Worm (Caenorhabditis elegans) whole organism, late embryonic: Measurements from ENCODE around the gene dmd-8.

Source experiments
- C38D4.7 ChIP-seq: fragments of 200-800 bp; sonication (Bioruptor generic); optimal IDR thresholded peaks from 2 replicates; lab custom pipeline; 2018; ENCODE audit warnings: mild to moderate bottlenecking, missing genetic modification characterization, moderate library complexity, missing compliant biosample characterization
- F13H6.1 ChIP-seq: sonication (generic microtip); optimal IDR thresholded peaks from 2 replicates; lab custom pipeline; 2016; ENCODE audit warnings: missing genetic modification characterization, missing compliant biosample characterization
- K02D7.2 ChIP-seq: sonication (generic microtip); optimal IDR thresholded peaks from 2 replicates; lab custom pipeline; 2017; ENCODE audit warnings: mild to moderate bottlenecking, missing genetic modification characterization, missing compliant biosample characterization
- K09A11.1 ChIP-seq: sonication (generic microtip); optimal IDR thresholded peaks from 2 replicates; lab custom pipeline; 2017; ENCODE audit warnings: antibody characterized with exemption, mild to moderate bottlenecking, missing genetic modification characterization, missing compliant biosample characterization; ENCODE audit not compliant: insufficient read depth
- Y22D7AL.16 ChIP-seq: sonication (generic microtip); optimal IDR thresholded peaks from 2 replicates; lab custom pipeline; 2016; ENCODE audit warnings: missing genetic modification characterization, missing compliant biosample characterization
- ahr-1 ChIP-seq: sonication (generic microtip); optimal IDR thresholded peaks from 2 replicates; lab custom pipeline; 2016; ENCODE audit warnings: missing genetic modification characterization, missing compliant biosample characterization
- ama-1 ChIP-seq: fragments of 150-350 bp; optimal IDR thresholded peaks from 2 replicates; lab custom pipeline; 2014
- ceh-14 ChIP-seq: sonication (generic microtip); optimal IDR thresholded peaks from 2 replicates; lab custom pipeline; 2016; ENCODE audit warnings: missing genotype, missing genetic modification characterization, missing compliant biosample characterization
- ceh-19 ChIP-seq: fragments of 200-800 bp; sonication (Bioruptor generic); optimal IDR thresholded peaks from 2 replicates; lab custom pipeline; 2018; ENCODE audit warnings: mild to moderate bottlenecking, missing genetic modification characterization, missing compliant biosample characterization
- ceh-22 ChIP-seq: sonication (generic microtip); optimal IDR thresholded peaks from 2 replicates; lab custom pipeline; 2017; ENCODE audit warnings: missing biosample characterization, missing genetic modification characterization
- ceh-24 ChIP-seq: sonication (generic microtip); optimal IDR thresholded peaks from 2 replicates; lab custom pipeline; 2016; ENCODE audit warnings: mild to moderate bottlenecking, missing genetic modification characterization, missing compliant biosample characterization
- ceh-30 ChIP-seq: fragments of 150-350 bp; optimal IDR thresholded peaks from 2 replicates; lab custom pipeline; 2014; ENCODE audit warnings: missing biosample characterization, missing genetic modification characterization
- ceh-34 ChIP-seq: sonication (generic microtip); optimal IDR thresholded peaks from 2 replicates; lab custom pipeline; 2016; ENCODE audit warnings: mild to moderate bottlenecking, missing genetic modification characterization, missing compliant biosample characterization
- ceh-45 ChIP-seq: fragments of 200-800 bp; sonication (Bioruptor generic); IDR thresholded peaks from 2 replicates; pipeline ENCODE4 v1.3.6; 2022; ENCODE audit warnings: missing genetic modification reagents, missing genetic modification characterization, missing compliant biosample characterization
- ceh-6 ChIP-seq: fragments of 200-800 bp; sonication (Bioruptor generic); optimal IDR thresholded peaks from 2 replicates; lab custom pipeline; 2018; ENCODE audit warnings: mild to moderate bottlenecking, missing genetic modification characterization, missing compliant biosample characterization
- che-1 ChIP-seq: sonication (generic microtip); optimal IDR thresholded peaks from 2 replicates; lab custom pipeline; 2016; ENCODE audit warnings: mild to moderate bottlenecking, missing genetic modification characterization, missing compliant biosample characterization
- elt-2 ChIP-seq: sonication (generic microtip); optimal IDR thresholded peaks from 2 replicates; lab custom pipeline; 2016; ENCODE audit warnings: missing genetic modification reagents, missing genetic modification characterization, missing compliant biosample characterization
- elt-4 ChIP-seq: sonication (generic microtip); optimal IDR thresholded peaks from 2 replicates; lab custom pipeline; 2016; ENCODE audit warnings: missing genetic modification characterization, missing compliant biosample characterization
- ets-4 ChIP-seq: sonication (generic microtip); optimal IDR thresholded peaks from 2 replicates; lab custom pipeline; 2016; ENCODE audit warnings: missing genetic modification characterization, missing compliant biosample characterization
- eyg-1 ChIP-seq: sonication (generic microtip); optimal IDR thresholded peaks from 2 replicates; lab custom pipeline; 2016; ENCODE audit warnings: missing genotype, missing genetic modification characterization, missing compliant biosample characterization
- fkh-10 ChIP-seq: fragments of 150-350 bp; optimal IDR thresholded peaks from 2 replicates; lab custom pipeline; 2014; ENCODE audit warnings: missing biosample characterization, missing genetic modification reagents, missing genetic modification characterization
- fkh-6 ChIP-seq: sonication (generic microtip); optimal IDR thresholded peaks from 2 replicates; lab custom pipeline; 2016; ENCODE audit warnings: missing genetic modification characterization, missing compliant biosample characterization
- gmeb-2 ChIP-seq: sonication (generic microtip); optimal IDR thresholded peaks from 2 replicates; lab custom pipeline; 2016; ENCODE audit warnings: missing genetic modification characterization, inconsistent platforms, missing compliant biosample characterization
- hlh-15 ChIP-seq: sonication (generic microtip); optimal IDR thresholded peaks from 2 replicates; lab custom pipeline; 2016; ENCODE audit warnings: missing genetic modification characterization, missing compliant biosample characterization
- hlh-30 ChIP-seq: sonication (generic microtip); optimal IDR thresholded peaks from 2 replicates; lab custom pipeline; 2017; ENCODE audit warnings: antibody characterized with exemption, missing genetic modification characterization, missing compliant biosample characterization; ENCODE audit not compliant: insufficient read depth
- hlh-8 ChIP-seq: sonication (generic microtip); optimal IDR thresholded peaks from 2 replicates; lab custom pipeline; 2016; ENCODE audit warnings: missing genotype, missing genetic modification characterization, missing compliant biosample characterization
- lim-6 ChIP-seq: sonication (generic microtip); optimal IDR thresholded peaks from 2 replicates; lab custom pipeline; 2016; ENCODE audit warnings: missing genetic modification characterization, missing compliant biosample characterization
- lin-11 ChIP-seq: fragments of 200-800 bp; sonication (Bioruptor generic); optimal IDR thresholded peaks from 2 replicates; lab custom pipeline; 2018; ENCODE audit warnings: mild to moderate bottlenecking, missing genetic modification characterization, missing compliant biosample characterization
- madf-2 ChIP-seq: sonication (generic microtip); optimal IDR thresholded peaks from 2 replicates; lab custom pipeline; 2017; ENCODE audit warnings: missing genetic modification characterization, missing compliant biosample characterization
- mec-3 ChIP-seq: sonication (generic microtip); optimal IDR thresholded peaks from 2 replicates; lab custom pipeline; 2016; ENCODE audit warnings: borderline replicate concordance, missing genetic modification characterization, missing compliant biosample characterization
- nfya-1 ChIP-seq: sonication (generic microtip); optimal IDR thresholded peaks from 2 replicates; lab custom pipeline; 2017; ENCODE audit warnings: missing genetic modification characterization, mild to moderate bottlenecking, missing compliant biosample characterization, antibody characterized with exemption, moderate library complexity
- npax-4 ChIP-seq: sonication (generic microtip); optimal IDR thresholded peaks from 2 replicates; lab custom pipeline; 2016; ENCODE audit warnings: missing genetic modification characterization, missing compliant biosample characterization
- odd-2 ChIP-seq: sonication (generic microtip); optimal IDR thresholded peaks from 2 replicates; lab custom pipeline; 2017; ENCODE audit warnings: antibody characterized with exemption, mild to moderate bottlenecking, missing genetic modification characterization, missing compliant biosample characterization
- pha-2 ChIP-seq: sonication (generic microtip); optimal IDR thresholded peaks from 2 replicates; lab custom pipeline; 2017; ENCODE audit warnings: mild to moderate bottlenecking, missing genetic modification characterization, missing compliant biosample characterization
- pqm-1 ChIP-seq: sonication (generic microtip); optimal IDR thresholded peaks from 2 replicates; lab custom pipeline; 2016; ENCODE audit warnings: missing genetic modification characterization, missing compliant biosample characterization
- pros-1 ChIP-seq: fragments of 150-350 bp; optimal IDR thresholded peaks from 2 replicates; lab custom pipeline; 2014; ENCODE audit warnings: missing biosample characterization, missing genetic modification reagents, missing genetic modification characterization
- ref-2 ChIP-seq: sonication (generic microtip); optimal IDR thresholded peaks from 2 replicates; lab custom pipeline; 2016; ENCODE audit warnings: missing genetic modification characterization, missing compliant biosample characterization
- rnt-1 ChIP-seq: sonication (generic microtip); optimal IDR thresholded peaks from 2 replicates; lab custom pipeline; 2016; ENCODE audit warnings: missing genetic modification characterization, missing compliant biosample characterization
- syd-9 ChIP-seq: sonication (generic microtip); optimal IDR thresholded peaks from 2 replicates; lab custom pipeline; 2016; ENCODE audit warnings: mild to moderate bottlenecking, missing genetic modification characterization, moderate library complexity, missing compliant biosample characterization
- tbx-2 ChIP-seq: sonication (generic microtip); optimal IDR thresholded peaks from 2 replicates; lab custom pipeline; 2016; ENCODE audit warnings: missing genetic modification characterization, missing compliant biosample characterization
- ttx-3 ChIP-seq: sonication (generic microtip); optimal IDR thresholded peaks from 2 replicates; lab custom pipeline; 2016; ENCODE audit warnings: missing genetic modification reagents, missing genetic modification characterization, missing compliant biosample characterization
- unc-3 ChIP-seq, 2 experiments: fragments of 200-800 bp in 1 of 2; sonication (Bioruptor generic) in 1 of 2; sonication (generic microtip) in 1 of 2; conservative IDR thresholded peaks in 1 of 2; optimal IDR thresholded peaks in 1 of 2; 2 replicates each; pipeline versions ENCODE4 v1.3.6 to Lab custom; 2016 to 2022; ENCODE audit warnings: missing compliant biosample characterization in 2 of 2, missing genetic modification characterization in 2 of 2, missing genetic modification reagents in 1 of 2
- unc-42 ChIP-seq: sonication (generic microtip); optimal IDR thresholded peaks from 2 replicates; lab custom pipeline; 2016; ENCODE audit warnings: missing genotype, missing genetic modification characterization, missing compliant biosample characterization
- unc-55 ChIP-seq: sonication (generic microtip); optimal IDR thresholded peaks from 2 replicates; lab custom pipeline; 2017; ENCODE audit warnings: missing biosample characterization, missing genetic modification reagents, missing genetic modification characterization
- unc-86 ChIP-seq: sonication (generic microtip); optimal IDR thresholded peaks from 2 replicates; lab custom pipeline; 2016; ENCODE audit warnings: missing genetic modification characterization, missing compliant biosample characterization
- ztf-16 ChIP-seq: sonication (generic microtip); optimal IDR thresholded peaks from 2 replicates; lab custom pipeline; 2017; ENCODE audit warnings: missing genetic modification characterization, missing compliant biosample characterization

Gene dmd-8

DNA sequence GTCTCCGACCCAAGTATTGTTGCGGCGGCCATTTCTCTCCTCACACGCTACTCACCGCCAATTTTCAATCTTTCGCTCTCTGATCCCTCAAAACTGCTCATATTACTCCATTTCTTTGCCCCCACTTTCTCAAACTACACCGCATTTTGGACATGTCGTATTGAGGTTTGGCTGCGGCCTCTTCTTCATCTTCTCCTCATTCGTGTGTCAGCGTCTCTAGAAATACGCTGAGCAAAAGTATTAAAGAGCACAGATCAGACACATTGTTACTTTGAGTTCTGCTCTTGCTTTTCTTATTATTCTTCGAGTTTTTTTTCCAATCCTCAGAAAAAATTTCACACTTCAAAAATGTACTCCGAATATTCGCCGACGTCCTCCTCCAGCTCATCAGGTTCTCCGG, 16.2 kb downstream of the dmd-8 start:
- TF ChIP-seq ceh-6 = no peak
- TF ChIP-seq hlh-15 (tag; lab: Kevin White, UChicago) = no peak
- peak; percentile 6 for TF ChIP-seq ceh-34
- TF ChIP-seq pros-1 (tag; lab: Kevin White, UChicago) = no peak

DNA sequence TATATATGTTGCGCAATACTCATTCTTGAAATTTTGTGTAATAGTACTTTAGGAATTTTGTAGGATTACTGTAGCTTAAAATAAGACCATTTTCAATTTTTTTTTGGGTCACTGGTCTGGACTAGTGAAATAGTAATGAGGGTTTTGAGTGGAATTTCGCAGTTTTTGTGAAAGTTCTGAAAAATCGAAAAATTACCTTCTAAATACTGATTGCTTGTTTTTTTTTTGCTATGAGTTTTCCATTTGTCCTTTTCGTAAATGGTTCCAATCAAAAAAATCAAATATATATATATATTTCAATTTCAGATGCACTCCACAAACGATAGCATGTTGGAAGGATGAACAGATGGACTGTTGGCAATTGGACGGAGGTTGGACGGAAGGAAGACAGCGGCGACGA, 23.8 kb downstream of the dmd-8 start, which contains the start of gene nhr-15:
Gene nhr-15 (plus strand): TSS at position 301 of the 400 bp plus-strand sequence.
- TF ChIP-seq ref-2 (tag; lab: Kevin White, UChicago) (no peak), unc-42 (no peak), gmeb-2 (tag; lab: Kevin White, UChicago) (no peak), lim-6 (tag; lab: Kevin White, UChicago) (no peak), ceh-30 (tag; lab: Kevin White, UChicago) (no peak), syd-9 (tag; lab: Kevin White, UChicago) (no peak), odd-2 (no peak), che-1 (tag; lab: Kevin White, UChicago) (no peak), eyg-1 (tag; lab: Kevin White, UChicago) (no peak), madf-2 (tag; lab: Kevin White, UChicago) (no peak), fkh-10 (GFP tag; lab: Kevin White, UChicago) (no peak), npax-4 (tag; lab: Kevin White, UChicago) (no peak), unc-86 (no peak), ceh-24 (tag; lab: Kevin White, UChicago) (no peak), pha-2 (tag; lab: Kevin White, UChicago) (no peak), ahr-1 (tag; lab: Kevin White, UChicago) (no peak), ceh-34 (no peak), fkh-6 (tag; lab: Kevin White, UChicago) (no peak), ceh-22 (tag; lab: Kevin White, UChicago) (no peak)
- TF ChIP-seq, all 69 proteins: peak for 0

- TF ChIP-seq rnt-1 (tag; lab: Kevin White, UChicago) (no peak), K09A11.1 (tag; lab: Kevin White, UChicago) (no peak), pqm-1 (tag; lab: Kevin White, UChicago) (no peak), ceh-45 (GFP tag; lab: Robert Waterston, UW) (no peak), che-1 (tag; lab: Kevin White, UChicago) (no peak), tbx-2 (tag; lab: Kevin White, UChicago) (no peak), npax-4 (tag; lab: Kevin White, UChicago) (no peak), ama-1 (lab: Kevin White, UChicago) (no peak), elt-2 (tag; lab: Kevin White, UChicago) (peak; percentile 14), F13H6.1 (tag; lab: Kevin White, UChicago) (no peak), C38D4.7 (GFP tag; lab: Kevin White, UChicago) (no peak), ceh-30 (tag; lab: Kevin White, UChicago) (no peak), fkh-6 (tag; lab: Kevin White, UChicago) (no peak), unc-55 (GFP tag; lab: Kevin White, UChicago) (no peak), unc-42 (peak; percentile 45), ceh-6 (no peak), nfya-1 (tag; lab: Kevin White, UChicago) (peak; percentile 35), ztf-16 (tag; lab: Kevin White, UChicago) (no peak), ceh-22 (tag; lab: Kevin White, UChicago) (no peak), hlh-8 (tag; lab: Kevin White, UChicago) (no peak), ceh-19 (peak; percentile 48), ahr-1 (tag; lab: Kevin White, UChicago) (no peak), elt-4 (no peak), unc-3 (GFP tag; conservative IDR thresholded peaks at IDR 0.05; lab: Robert Waterston, UW) (no peak), unc-3 (tag; optimal IDR thresholded peaks at IDR 0.05; lab: Kevin White, UChicago) (no peak), fkh-10 (GFP tag; lab: Kevin White, UChicago) (no peak), hlh-30 (tag; lab: Kevin White, UChicago) (no peak), ceh-14 (peak; percentile 54), K02D7.2 (no peak), madf-2 (tag; lab: Kevin White, UChicago) (no peak), lim-6 (tag; lab: Kevin White, UChicago) (no peak), pros-1 (tag; lab: Kevin White, UChicago) (no peak), syd-9 (tag; lab: Kevin White, UChicago) (no peak), ttx-3 (tag; lab: Kevin White, UChicago) (peak; percentile 18), lin-11 (tag; lab: Kevin White, UChicago) (no peak), Y22D7AL.16 (no peak), ets-4 (tag; lab: Kevin White, UChicago) (no peak), unc-86 (no peak), ceh-24 (tag; lab: Kevin White, UChicago) (no peak), mec-3 (no peak)
Measured at ce11 chrV:311485-312090, 24.7 kb downstream of the dmd-8 start, which contains the start of gene phf-10. Gene phf-10, minus strand, starts transcription at chrV:311565.
